1 worm cellular context compared by ENCODE assay signal in the genomic region with DNA sequence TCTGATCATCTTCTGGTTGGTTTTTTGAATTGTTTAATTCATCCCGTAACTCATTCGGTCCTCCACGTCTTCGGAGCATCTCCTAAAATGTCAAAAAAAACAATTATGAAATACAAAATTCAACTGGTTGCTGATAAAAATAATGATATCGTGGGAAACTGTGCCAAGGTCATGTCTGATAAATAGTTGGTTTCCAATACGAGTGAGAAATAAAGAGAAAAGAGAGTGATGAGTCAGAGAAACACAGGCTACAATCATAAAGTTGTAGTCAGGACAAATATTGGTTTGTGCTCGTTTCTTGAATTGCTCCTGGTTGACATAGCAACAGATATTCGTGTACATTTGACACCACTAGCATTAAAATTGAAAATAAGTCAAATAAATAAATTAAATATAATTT.
TF ChIP-seq lines count a peak whose summit lies in the region.

TSS of gene B0495.7 (minus strand) at position 82 of the 400 bp plus-strand sequence.

TF ChIP-seq in whole organism, L4 larva, 104 proteins besides CTCF, POLR2A, EP300 and RAD21 (continued from another document):
- no peak for TF ChIP-seq ztf-11 (tag; optimal IDR thresholded peaks at IDR 0.05; lab: Kevin White, UChicago)
- no peak for TF ChIP-seq nhr-6 (tag; optimal IDR thresholded peaks at IDR 0.05; lab: Kevin White, UChicago)
- TF ChIP-seq pqm-1 (tag; optimal IDR thresholded peaks at IDR 0.05; lab: Kevin White, UChicago): peak; percentile 76
- TF ChIP-seq zip-2 (tag; optimal IDR thresholded peaks at IDR 0.05; lab: Kevin White, UChicago): no peak
- no peak for TF ChIP-seq lin-29 (GFP tag; IDR thresholded peaks at IDR 0.05; lab: Robert Waterston, UW)
- TF ChIP-seq dve-1 (tag; optimal IDR thresholded peaks at IDR 0.05; lab: Kevin White, UChicago; ENCODE audit: insufficient read depth): peak; percentile 44
- peak in 1 of 2 experiments; percentile 11 for TF ChIP-seq lsy-2 (tag; optimal IDR thresholded peaks at IDR 0.05; lab: Kevin White, UChicago)
- TF ChIP-seq daf-16 (GFP tag; optimal IDR thresholded peaks at IDR 0.05; lab: Kevin White, UChicago): no peak
- peak; percentile 72 for TF ChIP-seq daf-16 (tag; optimal IDR thresholded peaks at IDR 0.05; lab: Kevin White, UChicago)
- no peak for TF ChIP-seq sdz-12 (GFP tag; optimal IDR thresholded peaks at IDR 0.05; lab: Kevin White, UChicago)
- TF ChIP-seq cey-2 (tag; optimal IDR thresholded peaks at IDR 0.05; lab: Kevin White, UChicago; ENCODE audit: borderline replicate concordance, insufficient read depth): no peak
- peak; percentile 11 for TF ChIP-seq nhr-102 (tag; optimal IDR thresholded peaks at IDR 0.05; lab: Kevin White, UChicago)
- peak; percentile 48 for TF ChIP-seq hlh-11 (tag; optimal IDR thresholded peaks at IDR 0.05; lab: Kevin White, UChicago)
- no peak for TF ChIP-seq lin-1 (GFP tag; IDR thresholded peaks at IDR 0.05; lab: Robert Waterston, UW)
- peak; percentile 53; the same call in 1 of the 2 replicates for TF ChIP-seq dmd-6 (GFP tag; IDR thresholded peaks at IDR 0.05; lab: Robert Waterston, UW)
- TF ChIP-seq gei-8 (GFP tag; optimal IDR thresholded peaks at IDR 0.05; lab: Kevin White, UChicago): no peak
- no peak for TF ChIP-seq daf-12 (tag; optimal IDR thresholded peaks at IDR 0.05; lab: Kevin White, UChicago)
- no peak for TF ChIP-seq aly-2 (tag; optimal IDR thresholded peaks at IDR 0.05; lab: Kevin White, UChicago)
- no peak for TF ChIP-seq ces-1 (GFP tag; optimal IDR thresholded peaks at IDR 0.05; lab: Kevin White, UChicago)
- TF ChIP-seq nhr-28 (tag; optimal IDR thresholded peaks at IDR 0.05; lab: Kevin White, UChicago): peak; percentile 93
- no peak for TF ChIP-seq zag-1 (tag; optimal IDR thresholded peaks at IDR 0.05; lab: Kevin White, UChicago)
